Worm (Caenorhabditis elegans): ENCODE results near the gene srz-103.

DNA sequence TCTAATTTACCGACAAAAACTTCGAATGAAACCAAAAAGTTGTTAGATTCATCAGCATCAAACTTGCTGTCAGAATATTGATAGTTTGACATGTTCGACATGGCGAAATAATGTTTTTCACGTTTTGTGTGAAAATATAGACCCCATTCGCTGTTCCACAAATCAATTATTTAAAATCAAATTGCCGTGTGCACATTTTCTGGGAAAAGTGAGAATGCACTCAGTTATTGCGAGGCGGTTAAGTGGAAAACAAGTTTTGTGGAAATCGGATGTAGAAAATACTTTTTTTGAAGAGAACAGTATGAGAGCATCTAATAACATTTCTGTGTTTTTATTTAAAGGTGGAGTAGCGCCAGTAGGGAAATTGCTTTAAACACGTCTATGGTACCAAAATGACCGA, 14.6 kb upstream of the srz-103 start, which contains the start of gene srw-42:
- no peak for TF ChIP-seq bed-3 (GFP tag; optimal IDR thresholded peaks at IDR 0.05)
- TF ChIP-seq unc-39 (tag; optimal IDR thresholded peaks at IDR 0.05) = no peak
- no peak for TF ChIP-seq unc-62 (GFP tag; optimal IDR thresholded peaks at IDR 0.05)
- no peak for TF ChIP-seq nhr-237 (tag; optimal IDR thresholded peaks at IDR 0.05)
- TF ChIP-seq nhr-12 (tag; optimal IDR thresholded peaks at IDR 0.05) = no peak
- TF ChIP-seq sem-2 (GFP tag; optimal IDR thresholded peaks at IDR 0.05) = no peak
- no peak for TF ChIP-seq mls-2 (tag; optimal IDR thresholded peaks at IDR 0.05)
- TF ChIP-seq pha-4 (tag; optimal IDR thresholded peaks at IDR 0.05) = no peak
- no peak for TF ChIP-seq lsy-2 (tag; optimal IDR thresholded peaks at IDR 0.05)
- TF ChIP-seq blmp-1 (tag; optimal IDR thresholded peaks at IDR 0.05) = no peak
- TF ChIP-seq ztf-11 (tag; optimal IDR thresholded peaks at IDR 0.05) = no peak

Data from whole organism, mixed stage, embryonic.